Worm (Caenorhabditis elegans) whole organism, late embryonic: ENCODE measurements around the gene sca-1.

Experiments used
- K09A11.1 ChIP-seq: sonication (generic microtip); optimal IDR thresholded peaks from 2 replicates; lab custom pipeline; 2017; ENCODE audit warnings: antibody characterized with exemption, mild to moderate bottlenecking, missing genetic modification characterization, missing compliant biosample characterization; ENCODE audit not compliant: insufficient read depth
- pha-4 ChIP-seq: fragments of 150-350 bp; optimal IDR thresholded peaks from 2 replicates; lab custom pipeline; 2018; ENCODE audit warnings: missing biosample characterization, missing genetic modification reagents, missing genetic modification characterization
- unc-86 ChIP-seq: sonication (generic microtip); optimal IDR thresholded peaks from 2 replicates; lab custom pipeline; 2016; ENCODE audit warnings: missing genetic modification characterization, missing compliant biosample characterization

- TF ChIP-seq K09A11.1 (tag; lab: Kevin White, UChicago) (no peak), unc-86 (tag; lab: Kevin White, UChicago) (no peak), pha-4 (no peak)
Measured at ce11 chrIII:10857984-10858383, 41.3 kb upstream of the sca-1 start, which contains the start of gene oxi-1.
